Fruit fly (Drosophila melanogaster): ENCODE results near the gene CG34041.

Gene CG34041

dm6 chr3R:30540196-30540595, 32.4 kb downstream of the CG34041 start (continued):
- peak; percentile 81 for TF ChIP-seq CG15336 (GFP tag; IDR thresholded peaks at IDR 0.05)
- peak; percentile 33 to 55 for TF ChIP-seq salr (GFP tag; optimal IDR thresholded peaks at IDR 0.05)
- TF ChIP-seq Gug (GFP tag; IDR thresholded peaks at IDR 0.05), result peak; percentile 79
- TF ChIP-seq Sox15 (GFP tag; optimal IDR thresholded peaks at IDR 0.05), result peak; percentile 46
- peak; percentile 84 for TF ChIP-seq CG6163 (GFP tag; IDR thresholded peaks at IDR 0.05)
- peak; percentile 58 for TF ChIP-seq CG10669 (GFP tag; optimal IDR thresholded peaks at IDR 0.05)
- TF ChIP-seq Ets21C (GFP tag; optimal IDR thresholded peaks at IDR 0.05), result peak; percentile 22
- TF ChIP-seq Blimp-1 (GFP tag; optimal IDR thresholded peaks at IDR 0.05), result peak; percentile 10
- no peak for TF ChIP-seq CG3032 (tag; optimal IDR thresholded peaks at IDR 0.05)
- peak; percentile 42 for TF ChIP-seq Ets96B (tag; optimal IDR thresholded peaks at IDR 0.05)
- TF ChIP-seq vri (GFP tag; optimal IDR thresholded peaks at IDR 0.05), result no peak
- TF ChIP-seq Hr4 (GFP tag; optimal IDR thresholded peaks at IDR 0.05), result peak; percentile 70
- TF ChIP-seq CG32006 (GFP tag; optimal IDR thresholded peaks at IDR 0.05), result peak; percentile 64
- peak; percentile 54 for TF ChIP-seq Eip75B (GFP tag; optimal IDR thresholded peaks at IDR 0.05)
- TF ChIP-seq Hr38 (GFP tag; optimal IDR thresholded peaks at IDR 0.05), result no peak
- TF ChIP-seq lz (GFP tag; optimal IDR thresholded peaks at IDR 0.05), result peak; percentile 64
- TF ChIP-seq fd85E (GFP tag; optimal IDR thresholded peaks at IDR 0.05), result no peak
- TF ChIP-seq net (GFP tag; optimal IDR thresholded peaks at IDR 0.05), result peak; percentile 66
- peak; percentile 33 for TF ChIP-seq CG6808 (GFP tag; optimal IDR thresholded peaks at IDR 0.05)
- peak; percentile 37 for TF ChIP-seq spab (GFP tag; optimal IDR thresholded peaks at IDR 0.05)
- peak; percentile 58 for TF ChIP-seq CG6792 (GFP tag; optimal IDR thresholded peaks at IDR 0.05)
- TF ChIP-seq CG11762 (GFP tag; optimal IDR thresholded peaks at IDR 0.05; ENCODE audit: insufficient read depth), result peak; percentile 43
- peak; percentile 69 for TF ChIP-seq svp (GFP tag)
- TF ChIP-seq CG31627 (GFP tag; optimal IDR thresholded peaks at IDR 0.05), result peak; percentile 68
- TF ChIP-seq OdsH (GFP tag; optimal IDR thresholded peaks at IDR 0.05), result peak; percentile 69
- peak; percentile 22 for TF ChIP-seq CG8319 (GFP tag; optimal IDR thresholded peaks at IDR 0.05)
- no peak for TF ChIP-seq CG9139 (GFP tag; optimal IDR thresholded peaks at IDR 0.05)
- TF ChIP-seq dsx (GFP tag; optimal IDR thresholded peaks at IDR 0.05; ENCODE audit: poor library complexity, severe bottlenecking), result no peak
- peak; percentile 24 for TF ChIP-seq fd59A (GFP tag; optimal IDR thresholded peaks at IDR 0.05)
- no peak for TF ChIP-seq CG6854 (GFP tag; optimal IDR thresholded peaks at IDR 0.05)
- peak; percentile 78 for TF ChIP-seq Eip78C (GFP tag)
- peak; percentile 47 for TF ChIP-seq acj6 (GFP tag; optimal IDR thresholded peaks at IDR 0.05)
- peak; percentile 51 for TF ChIP-seq fkh (GFP tag; optimal IDR thresholded peaks at IDR 0.05)
- TF ChIP-seq ss (GFP tag; optimal IDR thresholded peaks at IDR 0.05), result no peak
- TF ChIP-seq CG8632 (GFP tag; optimal IDR thresholded peaks at IDR 0.05), result peak; percentile 24
- peak; percentile 56 for TF ChIP-seq topi (GFP tag; optimal IDR thresholded peaks at IDR 0.05)
- TF ChIP-seq cyc (GFP tag; optimal IDR thresholded peaks at IDR 0.05), result peak; percentile 82
- peak; percentile 47 for TF ChIP-seq Met (GFP tag; optimal IDR thresholded peaks at IDR 0.05)

- no peak for TF ChIP-seq Sox102F (GFP tag; optimal IDR thresholded peaks at IDR 0.05)
- no peak for TF ChIP-seq Gug (GFP tag; IDR thresholded peaks at IDR 0.05)
- TF ChIP-seq CG32006 (GFP tag; optimal IDR thresholded peaks at IDR 0.05), result no peak
- TF ChIP-seq fd85E (GFP tag; optimal IDR thresholded peaks at IDR 0.05), result no peak
- no peak for TF ChIP-seq Ets21C (GFP tag; optimal IDR thresholded peaks at IDR 0.05)
- no peak for TF ChIP-seq CG11294 (GFP tag; IDR thresholded peaks at IDR 0.05)
- TF ChIP-seq cyc (GFP tag; optimal IDR thresholded peaks at IDR 0.05), result no peak
- no peak for TF ChIP-seq topi (GFP tag; optimal IDR thresholded peaks at IDR 0.05)
- TF ChIP-seq esn (GFP tag; optimal IDR thresholded peaks at IDR 0.05), result no peak
- TF ChIP-seq OdsH (GFP tag; optimal IDR thresholded peaks at IDR 0.05), result no peak
- no peak for TF ChIP-seq CG4318 (GFP tag; optimal IDR thresholded peaks at IDR 0.05)
- TF ChIP-seq salr (GFP tag; optimal IDR thresholded peaks at IDR 0.05), result no peak
- no peak for TF ChIP-seq Eip75B (GFP tag; optimal IDR thresholded peaks at IDR 0.05)
- no peak for TF ChIP-seq Met (GFP tag; optimal IDR thresholded peaks at IDR 0.05)
- no peak for TF ChIP-seq ss (GFP tag; optimal IDR thresholded peaks at IDR 0.05)
- TF ChIP-seq eg (GFP tag; IDR thresholded peaks at IDR 0.05), result no peak
- TF ChIP-seq fkh (GFP tag; optimal IDR thresholded peaks at IDR 0.05), result no peak
- TF ChIP-seq Hr38 (GFP tag; optimal IDR thresholded peaks at IDR 0.05), result no peak
- TF ChIP-seq CG7368 (GFP tag; optimal IDR thresholded peaks at IDR 0.05), result no peak
Measured at dm6 chr3R:30541469-30541868, 33.6 kb downstream of the CG34041 start.

Data from whole organism, prepupa.